Fruit fly (Drosophila melanogaster) whole organism, adult: ENCODE measurements around the gene CG31198.
A peak's percentile ranks its signal among the peaks of the same experiment; 100 is the strongest.

ENCODE experiments used
- CG11617 ChIP-seq: fragments of 200-800 bp; sonication (Bioruptor generic); optimal IDR thresholded peaks from 2 replicates; lab custom pipeline; 2017; ENCODE audit warnings: mild to moderate bottlenecking, missing biosample characterization, missing genetic modification reagents, missing genetic modification characterization
- CG12768 ChIP-seq: fragments of 200-800 bp; sonication (Bioruptor generic); optimal IDR thresholded peaks from 2 replicates; lab custom pipeline; 2017; ENCODE audit warnings: missing biosample characterization, missing genetic modification characterization, mild to moderate bottlenecking, moderate library complexity, missing genetic modification reagents
- CG14711 ChIP-seq: fragments of 200-800 bp; sonication (Bioruptor generic); optimal IDR thresholded peaks from 2 replicates; lab custom pipeline; 2018; ENCODE audit warnings: missing biosample characterization, mild to moderate bottlenecking, missing genetic modification characterization, moderate library complexity
- CG1620 ChIP-seq: fragments of 200-800 bp; sonication (Bioruptor generic); optimal IDR thresholded peaks from 2 replicates; lab custom pipeline; 2016; ENCODE audit warnings: missing biosample characterization, missing genetic modification characterization
- CG33017 ChIP-seq: fragments of 200-800 bp; sonication (Bioruptor generic); optimal IDR thresholded peaks from 2 replicates; lab custom pipeline; 2018; ENCODE audit warnings: missing biosample characterization, mild to moderate bottlenecking, missing genetic modification characterization, moderate library complexity
- CG5204 ChIP-seq: fragments of 200-800 bp; sonication (Bioruptor generic); optimal IDR thresholded peaks from 2 replicates; lab custom pipeline; 2016; ENCODE audit warnings: missing biosample characterization, missing genetic modification characterization
- CG7045 ChIP-seq: fragments of 200-800 bp; sonication (Bioruptor generic); optimal IDR thresholded peaks from 2 replicates; lab custom pipeline; 2017; ENCODE audit warnings: missing biosample characterization, mild to moderate bottlenecking, missing genetic modification characterization
- CG7101 ChIP-seq: fragments of 200-800 bp; sonication (Bioruptor generic); optimal IDR thresholded peaks from 2 replicates; lab custom pipeline; 2018; ENCODE audit warnings: missing biosample characterization, mild to moderate bottlenecking, missing genetic modification characterization, moderate library complexity
- Clk ChIP-seq: fragments of 200-800 bp; sonication (Bioruptor generic); optimal IDR thresholded peaks from 2 replicates; lab custom pipeline; 2017; ENCODE audit warnings: missing biosample characterization, missing genetic modification characterization
- Crg-1 ChIP-seq: fragments of 200-800 bp; sonication (Bioruptor generic); optimal IDR thresholded peaks from 2 replicates; lab custom pipeline; 2016; ENCODE audit warnings: missing biosample characterization, missing genetic modification characterization
- Hr96 ChIP-seq: fragments of 200-800 bp; sonication (Bioruptor generic); optimal IDR thresholded peaks from 2 replicates; lab custom pipeline; 2016; ENCODE audit warnings: missing biosample characterization, missing genetic modification characterization
- Mnt ChIP-seq: fragments of 200-800 bp; sonication (Bioruptor generic); optimal IDR thresholded peaks from 2 replicates; lab custom pipeline; 2016; ENCODE audit warnings: missing biosample characterization, mild to moderate bottlenecking, missing genetic modification characterization
- bab1 ChIP-seq: fragments of 200-800 bp; sonication (Bioruptor generic); optimal IDR thresholded peaks from 3 replicates; lab custom pipeline; 2019; ENCODE audit warnings: missing biosample characterization, mild to moderate bottlenecking, missing genetic modification characterization, moderate library complexity
- cic ChIP-seq: fragments of 200-800 bp; sonication (Bioruptor generic); optimal IDR thresholded peaks from 2 replicates; lab custom pipeline; 2017; ENCODE audit warnings: missing biosample characterization, mild to moderate bottlenecking, missing genetic modification characterization, moderate library complexity
- cnc ChIP-seq, 2 experiments: fragments of >200 bp; optimal IDR thresholded peaks; 2 replicates each; lab custom pipeline; 2017
- kay ChIP-seq: fragments of 200-800 bp; sonication (Bioruptor generic); peaks from one replicate; lab custom pipeline; 2016; ENCODE audit warnings: missing biosample characterization, missing genetic modification characterization, borderline replicate concordance
- ovo ChIP-seq: fragments of 200-800 bp; sonication (Bioruptor generic); optimal IDR thresholded peaks from 2 replicates; lab custom pipeline; 2016; ENCODE audit warnings: missing biosample characterization, missing genetic modification characterization
- pad ChIP-seq: fragments of 200-800 bp; sonication (Bioruptor generic); optimal IDR thresholded peaks from 3 replicates; lab custom pipeline; 2017; ENCODE audit warnings: missing biosample characterization, missing genetic modification characterization, mild to moderate bottlenecking, moderate library complexity, missing genetic modification reagents
- tj ChIP-seq: fragments of 200-800 bp; sonication (Bioruptor generic); optimal IDR thresholded peaks from 3 replicates; lab custom pipeline; 2017; ENCODE audit warnings: missing biosample characterization, mild to moderate bottlenecking, missing genetic modification characterization, moderate library complexity
- toe ChIP-seq: fragments of 200-800 bp; sonication (Bioruptor generic); optimal IDR thresholded peaks from 2 replicates; lab custom pipeline; 2016; ENCODE audit warnings: missing biosample characterization, missing genetic modification characterization

The CG31198 gene

dm6 chr3R:21739010-21739409 lies 15.1 kb upstream of the CG31198 start, which contains the start of gene CG34034:
Gene CG34034 (minus strand): TSS chr3R:21739110.
- TF ChIP-seq CG7045 (GFP tag; lab: Kevin White, UChicago) (no peak), toe (no peak), CG11617 (GFP tag; lab: Kevin White, UChicago) (no peak), cnc (optimal IDR thresholded peaks at IDR 0.05; lab: Kevin White, UChicago) (no peak), Mnt (GFP tag; lab: Kevin White, UChicago) (no peak)

dm6 chr3R:21739750-21740319 lies 14.3 kb upstream of the CG31198 start, which contains the start of gene CG5849:
Gene CG5849 (plus strand): TSS chr3R:21740105.
- no peak for TF ChIP-seq CG14711 (tag; lab: Kevin White, UChicago)
- peak; percentile 22 for TF ChIP-seq Mnt (GFP tag; lab: Kevin White, UChicago)
- no peak for TF ChIP-seq kay (GFP tag; lab: Kevin White, UChicago)
- no peak for TF ChIP-seq CG7045 (GFP tag; lab: Kevin White, UChicago)

- TF ChIP-seq CG1620 (GFP tag; lab: Kevin White, UChicago) (no peak), cnc (optimal IDR thresholded peaks at IDR 0.05; lab: Kevin White, UChicago) (no peak), Crg-1 (GFP tag; lab: Kevin White, UChicago) (no peak), bab1 (no peak), toe (no peak), CG12768 (GFP tag; lab: Kevin White, UChicago) (no peak), kay (GFP tag; lab: Kevin White, UChicago) (peak; percentile 95), CG7101 (tag; lab: Kevin White, UChicago) (no peak), CG5204 (no peak), cic (GFP tag; lab: Kevin White, UChicago) (peak; percentile 72), Clk (GFP tag; lab: Kevin White, UChicago) (no peak), CG7045 (GFP tag; lab: Kevin White, UChicago) (no peak), pad (GFP tag; lab: Kevin White, UChicago) (peak; percentile 5), CG14711 (tag; lab: Kevin White, UChicago) (no peak), Mnt (GFP tag; lab: Kevin White, UChicago) (no peak), CG33017 (tag; lab: Kevin White, UChicago) (no peak), tj (GFP tag; lab: Kevin White, UChicago) (peak; percentile 51), ovo (GFP tag; lab: Kevin White, UChicago) (no peak), Hr96 (GFP tag; lab: Kevin White, UChicago) (no peak), CG11617 (GFP tag; lab: Kevin White, UChicago) (no peak)
These were observed 13.3 kb upstream of the CG31198 start for dm6 chr3R:21740766-21741350.

- TF ChIP-seq CG5204, result no peak
- no peak for TF ChIP-seq Hr96 (GFP tag; lab: Kevin White, UChicago)
- no peak for TF ChIP-seq CG14711 (tag; lab: Kevin White, UChicago)
- TF ChIP-seq CG7101 (tag; lab: Kevin White, UChicago), result no peak
- no peak for TF ChIP-seq Crg-1 (GFP tag; lab: Kevin White, UChicago)
- TF ChIP-seq CG33017 (tag; lab: Kevin White, UChicago), result no peak
- no peak for TF ChIP-seq toe
- no peak for TF ChIP-seq Clk (GFP tag; lab: Kevin White, UChicago)
- TF ChIP-seq ovo (GFP tag; lab: Kevin White, UChicago), result no peak
- no peak for TF ChIP-seq CG11617 (GFP tag; lab: Kevin White, UChicago)
- no peak for TF ChIP-seq CG1620 (GFP tag; lab: Kevin White, UChicago)
- no peak for TF ChIP-seq kay (GFP tag; lab: Kevin White, UChicago)
- no peak for TF ChIP-seq Mnt (GFP tag; lab: Kevin White, UChicago)
These were observed 9.1 kb upstream of the CG31198 start, which contains the start of gene CG31343 for dm6 chr3R:21744988-21745387. Gene CG31343 (plus strand): TSS chr3R:21745266.

- TF ChIP-seq cnc (optimal IDR thresholded peaks at IDR 0.05; lab: Kevin White, UChicago) (no peak), CG7045 (GFP tag; lab: Kevin White, UChicago) (no peak), cic (GFP tag; lab: Kevin White, UChicago) (peak; percentile 0), CG1620 (GFP tag; lab: Kevin White, UChicago) (no peak), CG33017 (tag; lab: Kevin White, UChicago) (no peak)
These were observed 8.2 kb upstream of the CG31198 start for dm6 chr3R:21745887-21746286.

- TF ChIP-seq kay (GFP tag; lab: Kevin White, UChicago) (peak; percentile 33), cic (GFP tag; lab: Kevin White, UChicago) (peak; percentile 19), tj (GFP tag; lab: Kevin White, UChicago) (no peak), CG1620 (GFP tag; lab: Kevin White, UChicago) (no peak), toe (no peak)
These were observed 4.9 kb upstream of the CG31198 start, which contains the start of gene CG31233 for dm6 chr3R:21748954-21749920. Gene CG31233 (plus strand): TSS chr3R:21749853.
